Fruit fly (Drosophila melanogaster): ENCODE measurements around the gene AMPKalpha.
A peak's percentile ranks its signal among the peaks of the same experiment; 100 is the strongest.

Gene AMPKalpha

DNA sequence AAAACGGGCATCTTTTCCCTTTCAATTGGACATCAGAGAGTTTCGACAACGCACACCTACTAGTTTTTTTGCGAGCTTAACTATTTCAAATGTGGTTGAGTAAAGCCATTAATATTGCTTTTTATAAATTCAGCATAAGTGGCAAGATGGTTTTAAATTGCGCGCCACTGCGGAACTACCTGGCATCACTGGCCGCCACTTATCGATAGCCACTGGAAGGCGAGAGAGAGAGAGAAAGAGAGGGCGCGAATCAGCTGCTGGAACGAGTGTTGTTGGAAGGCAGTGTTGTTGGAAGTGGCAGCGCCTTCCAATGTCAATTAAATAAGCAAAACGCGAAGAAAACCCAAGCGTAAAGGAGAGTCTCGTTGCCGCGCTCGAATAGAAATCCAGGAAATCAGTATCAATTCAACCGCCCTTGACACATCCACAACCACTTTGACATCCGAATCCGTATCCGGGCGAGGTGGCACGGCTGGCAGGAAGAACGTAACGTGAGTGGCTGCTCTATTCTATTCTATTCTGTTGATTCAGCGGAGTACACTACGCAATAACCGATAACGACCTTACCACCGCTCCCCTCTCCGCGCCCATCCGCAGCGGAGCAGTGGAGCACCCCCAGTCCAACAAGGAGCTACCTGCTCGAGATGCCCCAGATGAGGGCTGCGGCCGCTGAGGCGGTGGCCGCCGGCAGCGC, at the start of gene AMPKalpha:
Gene AMPKalpha (plus strand): TSS at position 272 of the 694 bp plus-strand sequence.
- TF ChIP-seq cic (GFP tag; optimal IDR thresholded peaks at IDR 0.05) (peak; percentile 33), bab1 (GFP tag; optimal IDR thresholded peaks at IDR 0.05) (peak; percentile 41), cnc (optimal IDR thresholded peaks at IDR 0.05) (no peak), tj (GFP tag; optimal IDR thresholded peaks at IDR 0.05) (peak; percentile 75)

DNA sequence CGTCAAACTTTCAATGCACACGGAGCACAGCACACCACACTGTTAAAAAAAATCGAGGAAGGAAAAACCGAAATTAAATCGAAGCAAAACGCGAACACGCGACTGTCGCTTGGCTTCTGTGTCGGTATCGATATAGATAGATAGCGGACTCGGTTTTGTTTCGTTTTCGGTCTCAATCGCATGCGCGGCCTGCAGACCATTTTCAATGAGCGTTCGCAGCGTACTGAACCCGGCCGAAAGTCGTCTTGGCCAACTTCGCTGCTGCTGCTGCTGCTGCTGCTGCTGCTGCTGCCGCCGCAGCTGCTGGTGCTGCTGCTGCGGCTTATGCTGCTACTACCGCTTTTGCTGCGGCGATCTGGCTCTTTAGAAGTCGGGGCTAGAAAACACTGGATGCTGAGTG, 37.3 kb upstream of the AMPKalpha start:
- TF ChIP-seq CG7101 (tag; optimal IDR thresholded peaks at IDR 0.05) (no peak), CG11617 (GFP tag; optimal IDR thresholded peaks at IDR 0.05) (no peak), toe (GFP tag; optimal IDR thresholded peaks at IDR 0.05) (no peak), pad (GFP tag; optimal IDR thresholded peaks at IDR 0.05) (no peak), kay (GFP tag; ENCODE audit: borderline replicate concordance) (no peak), bab1 (GFP tag; optimal IDR thresholded peaks at IDR 0.05) (no peak), Hr96 (GFP tag; optimal IDR thresholded peaks at IDR 0.05) (no peak), tj (GFP tag; optimal IDR thresholded peaks at IDR 0.05) (no peak), Mnt (GFP tag; optimal IDR thresholded peaks at IDR 0.05) (no peak), Clk (GFP tag; optimal IDR thresholded peaks at IDR 0.05) (no peak), cic (GFP tag; optimal IDR thresholded peaks at IDR 0.05) (no peak), ovo (GFP tag; optimal IDR thresholded peaks at IDR 0.05) (no peak), CG14711 (tag; optimal IDR thresholded peaks at IDR 0.05) (no peak), CG12768 (GFP tag; optimal IDR thresholded peaks at IDR 0.05) (no peak), CG5204 (GFP tag; optimal IDR thresholded peaks at IDR 0.05) (no peak), CG7045 (GFP tag; optimal IDR thresholded peaks at IDR 0.05) (no peak), CG33017 (tag; optimal IDR thresholded peaks at IDR 0.05) (no peak), CG1620 (GFP tag; optimal IDR thresholded peaks at IDR 0.05) (no peak), Crg-1 (GFP tag; optimal IDR thresholded peaks at IDR 0.05) (no peak)

- no peak for TF ChIP-seq CG1620 (GFP tag; optimal IDR thresholded peaks at IDR 0.05)
- peak; percentile 74 for TF ChIP-seq ovo (GFP tag; optimal IDR thresholded peaks at IDR 0.05)
Measured at dm6 chrX:1341528-1341927, 33.8 kb upstream of the AMPKalpha start, which contains the start of gene CG11409. TSS of gene CG11409 (minus strand) at chrX:1341587.

DNA sequence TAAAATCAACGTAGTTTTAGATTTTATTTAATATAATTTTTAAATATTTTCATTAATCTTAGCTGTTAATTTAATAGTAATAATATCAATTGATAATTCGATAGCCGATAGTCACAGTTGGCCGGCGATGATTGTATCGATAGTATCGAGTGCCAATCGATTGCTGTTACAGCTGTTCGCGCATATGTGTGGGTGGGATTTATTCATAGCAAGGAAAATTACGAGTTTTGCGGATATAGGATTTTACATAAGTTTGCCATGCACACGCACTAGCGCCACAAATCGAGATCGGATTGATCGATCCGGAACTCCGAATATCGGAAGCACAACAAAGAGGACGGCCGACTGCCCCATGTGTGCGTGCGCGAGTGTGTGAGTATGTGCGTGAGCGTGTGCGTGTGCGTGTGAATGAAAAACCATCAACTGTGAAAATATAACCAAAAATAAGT, 33.4 kb upstream of the AMPKalpha start, which contains the start of gene Naa30A:
Gene Naa30A (plus strand): TSS at position 163 of the 449 bp plus-strand sequence.
- no peak for TF ChIP-seq CG12768 (GFP tag; optimal IDR thresholded peaks at IDR 0.05)
- peak; percentile 59 for TF ChIP-seq Mnt (GFP tag; optimal IDR thresholded peaks at IDR 0.05)
- TF ChIP-seq Crg-1 (GFP tag; optimal IDR thresholded peaks at IDR 0.05) = no peak
- TF ChIP-seq CG1620 (GFP tag; optimal IDR thresholded peaks at IDR 0.05) = no peak
- TF ChIP-seq CG11617 (GFP tag; optimal IDR thresholded peaks at IDR 0.05) = peak; percentile 11
- peak; percentile 7 for TF ChIP-seq CG7101 (tag; optimal IDR thresholded peaks at IDR 0.05)
- no peak for TF ChIP-seq Hr96 (GFP tag; optimal IDR thresholded peaks at IDR 0.05)
- TF ChIP-seq Clk (GFP tag; optimal IDR thresholded peaks at IDR 0.05) = no peak
- no peak for TF ChIP-seq CG5204 (GFP tag; optimal IDR thresholded peaks at IDR 0.05)
- TF ChIP-seq tj (GFP tag; optimal IDR thresholded peaks at IDR 0.05) = peak; percentile 16
- peak; percentile 42 for TF ChIP-seq bab1 (GFP tag; optimal IDR thresholded peaks at IDR 0.05)
- no peak for TF ChIP-seq CG7045 (GFP tag; optimal IDR thresholded peaks at IDR 0.05)
- TF ChIP-seq CG33017 (tag; optimal IDR thresholded peaks at IDR 0.05) = no peak
- TF ChIP-seq cnc (optimal IDR thresholded peaks at IDR 0.05) = no peak
- TF ChIP-seq cic (GFP tag; optimal IDR thresholded peaks at IDR 0.05) = peak; percentile 1

DNA sequence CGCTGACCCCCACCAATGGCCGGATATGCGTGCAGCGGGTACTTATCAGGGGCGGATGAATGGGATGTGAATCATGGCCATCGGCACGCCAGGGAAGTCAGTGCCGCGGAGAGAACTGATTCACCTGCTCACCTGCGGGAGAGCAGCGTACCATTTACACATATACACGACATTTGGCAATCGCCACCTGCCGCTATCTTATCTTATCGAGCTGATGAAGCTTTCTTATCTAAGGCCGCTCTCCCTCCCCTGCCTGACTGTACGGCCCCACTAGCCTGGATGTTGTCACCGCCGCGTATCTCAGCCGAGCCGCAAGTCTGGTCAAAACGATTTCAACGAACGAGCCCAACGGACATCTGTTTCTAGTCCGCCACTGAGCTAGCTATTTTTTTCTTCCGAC, 29.1 kb upstream of the AMPKalpha start, which contains the start of gene Tsp2A:
Gene Tsp2A (plus strand): TSS at position 298 of the 400 bp plus-strand sequence.
- TF ChIP-seq CG11617 (GFP tag; optimal IDR thresholded peaks at IDR 0.05) (no peak), Mnt (GFP tag; optimal IDR thresholded peaks at IDR 0.05) (peak; percentile 42), toe (GFP tag; optimal IDR thresholded peaks at IDR 0.05) (no peak), CG12768 (GFP tag; optimal IDR thresholded peaks at IDR 0.05) (no peak), CG7101 (tag; optimal IDR thresholded peaks at IDR 0.05) (peak; percentile 2), CG7045 (GFP tag; optimal IDR thresholded peaks at IDR 0.05) (no peak), kay (GFP tag; ENCODE audit: borderline replicate concordance) (no peak), Hr96 (GFP tag; optimal IDR thresholded peaks at IDR 0.05) (no peak), cic (GFP tag; optimal IDR thresholded peaks at IDR 0.05) (peak; percentile 1)

- TF ChIP-seq CG7045 (GFP tag; optimal IDR thresholded peaks at IDR 0.05) = no peak
- peak; percentile 11 for TF ChIP-seq Mnt (GFP tag; optimal IDR thresholded peaks at IDR 0.05)
Measured at dm6 chrX:1346833-1347232, 28.5 kb upstream of the AMPKalpha start.

DNA sequence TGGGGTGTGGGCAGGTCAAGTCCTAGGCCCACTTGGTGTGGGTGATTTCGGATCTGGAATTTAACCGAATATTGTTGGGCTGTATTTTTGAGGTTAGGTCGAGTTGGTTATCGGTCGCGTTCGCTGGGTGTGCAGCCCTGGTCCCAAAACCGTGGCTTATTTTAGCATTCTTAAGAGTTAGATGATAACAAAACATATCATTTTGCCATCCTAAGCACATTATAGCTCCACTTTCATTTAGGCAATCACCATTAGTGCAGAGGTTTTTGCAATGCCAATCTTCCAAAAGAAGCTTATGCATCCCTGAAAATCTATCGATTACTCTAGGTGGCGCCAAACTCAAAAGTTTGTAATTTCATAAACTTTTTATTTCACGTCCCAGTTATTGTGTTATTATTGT, 26.1 kb upstream of the AMPKalpha start, which contains the start of gene MTPAP:
Gene MTPAP (minus strand): TSS at position 103 of the 400 bp plus-strand sequence.
- TF ChIP-seq pad (GFP tag; optimal IDR thresholded peaks at IDR 0.05) = no peak
- peak; percentile 59 for TF ChIP-seq bab1 (GFP tag; optimal IDR thresholded peaks at IDR 0.05)
- TF ChIP-seq CG11617 (GFP tag; optimal IDR thresholded peaks at IDR 0.05) = peak; percentile 30
- TF ChIP-seq Mnt (GFP tag; optimal IDR thresholded peaks at IDR 0.05) = peak; percentile 74
- no peak for TF ChIP-seq cnc (optimal IDR thresholded peaks at IDR 0.05)
- TF ChIP-seq toe (GFP tag; optimal IDR thresholded peaks at IDR 0.05) = no peak
- TF ChIP-seq tj (GFP tag; optimal IDR thresholded peaks at IDR 0.05) = peak; percentile 23
- no peak for TF ChIP-seq CG14711 (tag; optimal IDR thresholded peaks at IDR 0.05)
- no peak for TF ChIP-seq CG5204 (GFP tag; optimal IDR thresholded peaks at IDR 0.05)

All from whole organism, adult.